Worm (Caenorhabditis elegans): ENCODE measurements around the gene F57B1.1.
A peak's percentile ranks its signal among the peaks of the same experiment; 100 is the strongest.

Gene F57B1.1

ce11 chrV:13221066-13221465 is 25.6 kb upstream of the F57B1.1 start:
- TF ChIP-seq nhr-237 (tag; optimal IDR thresholded peaks at IDR 0.05) (no peak), fkh-10 (GFP tag; optimal IDR thresholded peaks at IDR 0.05) (peak; percentile 54), nhr-25 (tag; optimal IDR thresholded peaks at IDR 0.05) (no peak), snpc-4 (tag; optimal IDR thresholded peaks at IDR 0.05) (no peak)

- TF ChIP-seq mml-1 (tag; optimal IDR thresholded peaks at IDR 0.05) (peak; percentile 61), zag-1 (tag; optimal IDR thresholded peaks at IDR 0.05) (no peak), elt-3 (tag; optimal IDR thresholded peaks at IDR 0.05) (no peak), nhr-25 (tag; optimal IDR thresholded peaks at IDR 0.05) (no peak), lsy-12 (tag; optimal IDR thresholded peaks at IDR 0.05) (no peak), jun-1 (tag; optimal IDR thresholded peaks at IDR 0.05) (peak; percentile 90), ceh-28 (tag; optimal IDR thresholded peaks at IDR 0.05) (no peak), elt-2 (tag; optimal IDR thresholded peaks at IDR 0.05) (peak; percentile 99), pqm-1 (tag; optimal IDR thresholded peaks at IDR 0.05) (peak; percentile 99), skn-1 (tag; optimal IDR thresholded peaks at IDR 0.05) (no peak), ceh-16 (tag; optimal IDR thresholded peaks at IDR 0.05) (no peak)
These were observed 17.1 kb upstream of the F57B1.1 start for ce11 chrV:13212584-13212983.

DNA sequence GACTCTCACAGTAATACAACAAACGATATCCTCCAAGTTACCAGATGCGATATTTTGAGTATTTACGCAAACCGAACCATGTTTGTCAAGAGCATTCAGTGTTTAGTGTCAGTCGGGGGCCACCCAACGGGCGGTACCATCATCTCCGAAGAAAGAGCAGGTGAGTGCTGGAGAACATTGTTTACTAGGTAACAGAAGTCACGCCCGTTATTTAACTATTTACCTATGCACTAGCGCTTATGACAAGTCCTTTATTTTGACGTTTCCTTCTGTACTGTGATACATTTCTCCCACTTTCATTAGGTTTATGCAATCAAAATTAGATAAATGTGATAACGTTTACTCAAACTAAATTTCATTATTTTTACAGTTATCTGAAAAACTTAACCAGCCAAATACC is 14.1 kb upstream of the F57B1.1 start, which contains the start of gene F57B1.6:
TSS of gene F57B1.6 (plus strand) at position 79 of the 400 bp plus-strand sequence.
- TF ChIP-seq jun-1 (tag; optimal IDR thresholded peaks at IDR 0.05), result no peak
- no peak for TF ChIP-seq hmg-11 (tag; optimal IDR thresholded peaks at IDR 0.05)
- no peak for TF ChIP-seq snpc-4 (tag; optimal IDR thresholded peaks at IDR 0.05)
- TF ChIP-seq mml-1 (tag; optimal IDR thresholded peaks at IDR 0.05), result no peak
- TF ChIP-seq ztf-4 (tag; optimal IDR thresholded peaks at IDR 0.05), result no peak
- no peak for TF ChIP-seq nhr-76 (tag; optimal IDR thresholded peaks at IDR 0.05)
- TF ChIP-seq nhr-12 (tag; optimal IDR thresholded peaks at IDR 0.05), result no peak
- TF ChIP-seq lsy-12 (tag; optimal IDR thresholded peaks at IDR 0.05), result no peak

DNA sequence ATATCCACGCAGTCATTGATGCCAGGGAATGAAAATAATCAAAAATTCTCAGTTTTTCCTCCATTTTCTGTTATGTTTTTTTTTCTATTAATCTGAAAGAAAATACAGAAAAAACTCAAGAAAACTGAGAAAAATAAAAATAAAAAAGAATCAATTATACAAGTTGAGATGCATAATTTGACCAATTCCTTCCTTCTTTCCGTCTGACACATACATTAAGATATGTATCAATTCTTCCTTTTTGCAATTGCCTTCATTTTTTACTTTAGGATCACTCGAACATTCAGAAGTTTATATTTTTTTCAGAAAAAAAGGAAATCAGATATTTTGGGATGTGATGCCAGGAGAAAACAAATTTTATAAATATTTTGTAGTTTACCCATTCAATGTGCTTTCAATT is 12.0 kb upstream of the F57B1.1 start, which contains the start of gene F57B1.5:
TSS of gene F57B1.5 (plus strand) at position 301 of the 400 bp plus-strand sequence.
- TF ChIP-seq unc-39 (tag; optimal IDR thresholded peaks at IDR 0.05) (no peak), ceh-16 (tag; optimal IDR thresholded peaks at IDR 0.05) (no peak), fkh-2 (tag; optimal IDR thresholded peaks at IDR 0.05) (no peak), nhr-77 (tag; optimal IDR thresholded peaks at IDR 0.05) (no peak), zag-1 (tag; optimal IDR thresholded peaks at IDR 0.05) (no peak), nhr-23 (tag; optimal IDR thresholded peaks at IDR 0.05) (no peak), sea-2 (GFP tag; optimal IDR thresholded peaks at IDR 0.05) (no peak), pha-4 (tag; optimal IDR thresholded peaks at IDR 0.05) (no peak), nhr-11 (tag; optimal IDR thresholded peaks at IDR 0.05) (no peak), elt-1 (tag; optimal IDR thresholded peaks at IDR 0.05) (no peak), pqm-1 (tag; optimal IDR thresholded peaks at IDR 0.05) (no peak)

DNA sequence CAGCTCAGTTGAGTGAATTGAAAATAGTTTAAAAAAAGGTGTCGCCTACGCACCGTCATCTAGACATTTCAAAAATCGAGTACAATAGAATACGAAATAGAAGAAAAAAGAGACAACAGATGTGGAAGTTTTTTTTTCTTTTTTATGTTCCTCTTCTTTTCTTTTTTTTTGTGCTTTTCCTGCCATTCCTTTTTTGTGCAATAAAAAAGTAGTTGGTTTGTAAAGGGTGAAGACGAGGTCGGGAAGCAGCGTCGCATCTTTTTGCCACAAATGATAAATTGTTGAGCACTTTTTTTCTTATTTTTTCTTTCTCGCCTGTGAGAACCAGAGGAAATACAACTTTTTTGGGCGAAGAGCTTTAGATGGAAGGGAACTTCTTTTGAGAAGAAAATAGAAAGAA is 11.1 kb upstream of the F57B1.1 start:
- TF ChIP-seq aly-2 (tag; optimal IDR thresholded peaks at IDR 0.05) (no peak), jun-1 (tag; optimal IDR thresholded peaks at IDR 0.05) (no peak), fkh-10 (GFP tag; optimal IDR thresholded peaks at IDR 0.05) (peak; percentile 10), egl-27 (tag; optimal IDR thresholded peaks at IDR 0.05) (no peak), nfya-1 (tag; optimal IDR thresholded peaks at IDR 0.05; ENCODE audit: insufficient read depth) (peak; percentile 8), nhr-67 (tag; optimal IDR thresholded peaks at IDR 0.05) (no peak), elt-2 (tag; optimal IDR thresholded peaks at IDR 0.05) (no peak), lin-39 (tag; optimal IDR thresholded peaks at IDR 0.05) (peak; percentile 32), sea-2 (GFP tag; optimal IDR thresholded peaks at IDR 0.05) (no peak), hmg-11 (tag; optimal IDR thresholded peaks at IDR 0.05) (no peak), zag-1 (tag; optimal IDR thresholded peaks at IDR 0.05) (no peak), fkh-2 (tag; optimal IDR thresholded peaks at IDR 0.05) (no peak)

- TF ChIP-seq pha-4 (tag; optimal IDR thresholded peaks at IDR 0.05), result no peak
- TF ChIP-seq sea-2 (GFP tag; optimal IDR thresholded peaks at IDR 0.05), result no peak
- TF ChIP-seq nhr-12 (tag; optimal IDR thresholded peaks at IDR 0.05), result no peak
- no peak for TF ChIP-seq fkh-10 (GFP tag; optimal IDR thresholded peaks at IDR 0.05)
- no peak for TF ChIP-seq jun-1 (tag; optimal IDR thresholded peaks at IDR 0.05)
- TF ChIP-seq lin-15B (tag; optimal IDR thresholded peaks at IDR 0.05), result no peak
- no peak for TF ChIP-seq skn-1 (tag; optimal IDR thresholded peaks at IDR 0.05)
- no peak for TF ChIP-seq ceh-16 (tag; optimal IDR thresholded peaks at IDR 0.05)
- TF ChIP-seq daf-12 (tag; optimal IDR thresholded peaks at IDR 0.05), result no peak
- no peak for TF ChIP-seq pqm-1 (tag; optimal IDR thresholded peaks at IDR 0.05)
- peak; percentile 79 for TF ChIP-seq nhr-23 (tag; optimal IDR thresholded peaks at IDR 0.05)
- no peak for TF ChIP-seq elt-3 (tag; optimal IDR thresholded peaks at IDR 0.05)
- no peak for TF ChIP-seq nhr-11 (tag; optimal IDR thresholded peaks at IDR 0.05)
- no peak for TF ChIP-seq snpc-4 (tag; optimal IDR thresholded peaks at IDR 0.05)
- TF ChIP-seq nhr-43 (tag; optimal IDR thresholded peaks at IDR 0.05; ENCODE audit: poor library complexity, severe bottlenecking), result peak; percentile 39
- no peak for TF ChIP-seq tbx-2 (tag; optimal IDR thresholded peaks at IDR 0.05)
- TF ChIP-seq fkh-2 (tag; optimal IDR thresholded peaks at IDR 0.05), result no peak
- TF ChIP-seq nhr-25 (tag; optimal IDR thresholded peaks at IDR 0.05), result peak; percentile 21
- TF ChIP-seq aly-2 (tag; optimal IDR thresholded peaks at IDR 0.05), result no peak
- no peak for TF ChIP-seq ama-1 (optimal IDR thresholded peaks at IDR 0.05)
- no peak for TF ChIP-seq eor-1 (tag; optimal IDR thresholded peaks at IDR 0.05)
- no peak for TF ChIP-seq mml-1 (tag; optimal IDR thresholded peaks at IDR 0.05)
- TF ChIP-seq nhr-67 (tag; optimal IDR thresholded peaks at IDR 0.05), result no peak
- TF ChIP-seq nfya-1 (tag; optimal IDR thresholded peaks at IDR 0.05; ENCODE audit: insufficient read depth), result no peak
- no peak for TF ChIP-seq fos-1 (tag; optimal IDR thresholded peaks at IDR 0.05)
- TF ChIP-seq mdl-1 (tag; optimal IDR thresholded peaks at IDR 0.05), result no peak
- no peak for TF ChIP-seq unc-39 (tag; optimal IDR thresholded peaks at IDR 0.05)
These were observed 6.7 kb upstream of the F57B1.1 start, which contains the start of the genes col-159 and col-160 for ce11 chrV:13202127-13202610. col-159 (minus strand) TSS chrV:13202177. col-160 (minus strand) TSS chrV:13202189.

Data from whole organism, L3 larva.